Fruit fly (Drosophila melanogaster) whole organism, prepupa: ENCODE measurements around the gene CG13716.

Experiments
- Blimp-1 ChIP-seq: fragments of 200-800 bp; sonication (Bioruptor generic); optimal IDR thresholded peaks from 3 replicates; lab custom pipeline; 2017; ENCODE audit warnings: missing biosample characterization, missing genetic modification characterization, mild to moderate bottlenecking, moderate library complexity, missing genetic modification reagents
- CG11294 ChIP-seq: fragments of 200-800 bp; sonication (Bioruptor generic); IDR thresholded peaks from 2 replicates; pipeline ENCODE4 v1.3.6; 2022; ENCODE audit warnings: missing biosample characterization, missing genetic modification characterization
- CG11762 ChIP-seq: fragments of 200-800 bp; sonication (Bioruptor generic); optimal IDR thresholded peaks from 3 replicates; lab custom pipeline; 2016; ENCODE audit warnings: missing biosample characterization, missing genetic modification characterization; ENCODE audit not compliant: insufficient read depth
- CG15336 ChIP-seq: fragments of 200-800 bp; sonication (Bioruptor generic); IDR thresholded peaks from 2 replicates; pipeline ENCODE4 v1.3.6; 2022; ENCODE audit warnings: missing biosample characterization, missing genetic modification characterization
- CG1621 ChIP-seq: fragments of 200-800 bp; sonication (Bioruptor generic); optimal IDR thresholded peaks from 3 replicates; lab custom pipeline; 2018; ENCODE audit warnings: missing biosample characterization, mild to moderate bottlenecking, missing genetic modification characterization
- CG16779 ChIP-seq: fragments of 200-800 bp; sonication (Bioruptor generic); optimal IDR thresholded peaks from 3 replicates; lab custom pipeline; 2017; ENCODE audit warnings: missing biosample characterization, mild to moderate bottlenecking, missing genetic modification characterization
- CG3032 ChIP-seq: fragments of 200-800 bp; optimal IDR thresholded peaks from 2 replicates; lab custom pipeline; 2019; ENCODE audit warnings: missing biosample characterization, mild to moderate bottlenecking, missing genetic modification characterization, moderate library complexity
- CG31627 ChIP-seq: fragments of 200-800 bp; sonication (Bioruptor generic); optimal IDR thresholded peaks from 3 replicates; lab custom pipeline; 2016; ENCODE audit warnings: missing biosample characterization, missing genetic modification characterization
- CG32006 ChIP-seq: fragments of 200-800 bp; sonication (Bioruptor generic); optimal IDR thresholded peaks from 3 replicates; lab custom pipeline; 2017; ENCODE audit warnings: missing biosample characterization, mild to moderate bottlenecking, missing genetic modification characterization
- CG34406 ChIP-seq: fragments of 200-800 bp; sonication (Bioruptor generic); optimal IDR thresholded peaks from 3 replicates; lab custom pipeline; 2016; ENCODE audit warnings: missing biosample characterization, missing genetic modification characterization
- CG3919 ChIP-seq: fragments of 200-800 bp; sonication (Bioruptor generic); optimal IDR thresholded peaks from 3 replicates; lab custom pipeline; 2016; ENCODE audit warnings: missing biosample characterization, missing genetic modification characterization
- CG6276 ChIP-seq: fragments of 200-800 bp; sonication (Bioruptor generic); optimal IDR thresholded peaks from 2 replicates; lab custom pipeline; 2017; ENCODE audit warnings: missing biosample characterization, mild to moderate bottlenecking, missing genetic modification characterization
- CG6792 ChIP-seq: fragments of 200-800 bp; sonication (Bioruptor generic); optimal IDR thresholded peaks from 3 replicates; lab custom pipeline; 2016; ENCODE audit warnings: missing biosample characterization, missing genetic modification characterization
- CG6808 ChIP-seq: fragments of 200-800 bp; sonication (Bioruptor generic); optimal IDR thresholded peaks from 3 replicates; lab custom pipeline; 2017; ENCODE audit warnings: missing biosample characterization, missing genetic modification characterization, mild to moderate bottlenecking, moderate library complexity, missing genetic modification reagents
- CG7368 ChIP-seq: fragments of 200-800 bp; sonication (Bioruptor generic); optimal IDR thresholded peaks from 3 replicates; lab custom pipeline; 2016; ENCODE audit warnings: missing biosample characterization, missing genetic modification characterization
- CG8119 ChIP-seq: fragments of 200-800 bp; sonication (Bioruptor generic); IDR thresholded peaks from 3 replicates; pipeline ENCODE4 v1.3.6; 2022; ENCODE audit warnings: missing biosample characterization, missing genetic modification characterization
- CG8319 ChIP-seq: fragments of 200-800 bp; sonication (Bioruptor generic); optimal IDR thresholded peaks from 3 replicates; lab custom pipeline; 2016; ENCODE audit warnings: missing biosample characterization, missing genetic modification characterization
- CG8632 ChIP-seq: fragments of 200-800 bp; sonication (Bioruptor generic); optimal IDR thresholded peaks from 3 replicates; lab custom pipeline; 2016; ENCODE audit warnings: missing biosample characterization, missing genetic modification characterization
- CG9139 ChIP-seq: fragments of 200-800 bp; sonication (Bioruptor generic); optimal IDR thresholded peaks from 3 replicates; lab custom pipeline; 2017; ENCODE audit warnings: missing biosample characterization, mild to moderate bottlenecking, missing genetic modification characterization
- Eip75B ChIP-seq: fragments of 200-800 bp; sonication (Bioruptor generic); optimal IDR thresholded peaks from 3 replicates; lab custom pipeline; 2016; ENCODE audit warnings: missing biosample characterization, missing genetic modification characterization
- Eip78C ChIP-seq: fragments of 200-800 bp; sonication (Bioruptor generic); peaks from one replicate; lab custom pipeline; 2016; ENCODE audit warnings: missing biosample characterization, missing genetic modification characterization
- Eip93F ChIP-seq: fragments of 200-800 bp; sonication (Bioruptor generic); optimal IDR thresholded peaks from 2 replicates; lab custom pipeline; 2016; ENCODE audit warnings: missing biosample characterization, mild to moderate bottlenecking, missing genetic modification characterization
- Gug ChIP-seq: fragments of 200-800 bp; sonication (Bioruptor generic); IDR thresholded peaks from 2 replicates; pipeline ENCODE4 v1.3.6; 2022; ENCODE audit warnings: missing biosample characterization, missing genetic modification characterization
- Hr38 ChIP-seq: sonication (Bioruptor generic); optimal IDR thresholded peaks from 2 replicates; lab custom pipeline; 2016; ENCODE audit warnings: missing biosample characterization, missing genetic modification characterization
- Lpt ChIP-seq: fragments of 200-800 bp; sonication (Bioruptor generic); optimal IDR thresholded peaks from 3 replicates; lab custom pipeline; 2016; ENCODE audit warnings: missing biosample characterization, missing genetic modification characterization
- Met ChIP-seq: fragments of 200-800 bp; sonication (Bioruptor generic); optimal IDR thresholded peaks from 3 replicates; lab custom pipeline; 2016; ENCODE audit warnings: missing biosample characterization, missing genetic modification characterization
- Smox ChIP-seq: fragments of 200-800 bp; sonication (Bioruptor generic); optimal IDR thresholded peaks from 3 replicates; lab custom pipeline; 2016; ENCODE audit warnings: missing biosample characterization, missing genetic modification characterization
- Sox102F ChIP-seq: fragments of 200-800 bp; sonication (Bioruptor generic); optimal IDR thresholded peaks from 2 replicates; lab custom pipeline; 2016; ENCODE audit warnings: missing biosample characterization, mild to moderate bottlenecking, missing genetic modification characterization
- Sox14 ChIP-seq: fragments of 200-800 bp; sonication (Bioruptor generic); optimal IDR thresholded peaks from 3 replicates; lab custom pipeline; 2016; ENCODE audit warnings: missing biosample characterization, missing genetic modification characterization
- Sox15 ChIP-seq: fragments of 200-800 bp; sonication (Bioruptor generic); optimal IDR thresholded peaks from 3 replicates; lab custom pipeline; 2016; ENCODE audit warnings: missing biosample characterization, missing genetic modification characterization
- achi ChIP-seq: fragments of 200-800 bp; sonication (Bioruptor generic); optimal IDR thresholded peaks from 3 replicates; lab custom pipeline; 2016; ENCODE audit warnings: missing biosample characterization, missing genetic modification characterization
- acj6 ChIP-seq: fragments of 200-800 bp; sonication (Bioruptor generic); optimal IDR thresholded peaks from 3 replicates; lab custom pipeline; 2016; ENCODE audit warnings: missing biosample characterization, missing genetic modification characterization
- dsx ChIP-seq: fragments of 200-800 bp; optimal IDR thresholded peaks from 3 replicates; lab custom pipeline; 2019; ENCODE audit warnings: missing biosample characterization, mild to moderate bottlenecking, missing genetic modification characterization, moderate library complexity; ENCODE audit not compliant: poor library complexity, severe bottlenecking
- eg ChIP-seq: fragments of 200-800 bp; sonication (Bioruptor generic); IDR thresholded peaks from 3 replicates; pipeline ENCODE4 v1.3.6; 2022; ENCODE audit warnings: missing biosample characterization, missing genetic modification characterization
- esn ChIP-seq: fragments of 200-800 bp; sonication (Bioruptor generic); optimal IDR thresholded peaks from 2 replicates; lab custom pipeline; 2016; ENCODE audit warnings: missing biosample characterization, mild to moderate bottlenecking, missing genetic modification characterization, moderate library complexity
- fkh ChIP-seq: fragments of 200-800 bp; sonication (Bioruptor generic); optimal IDR thresholded peaks from 3 replicates; lab custom pipeline; 2017; ENCODE audit warnings: missing biosample characterization, mild to moderate bottlenecking, missing genetic modification characterization, moderate library complexity
- pdm3 ChIP-seq: fragments of 200-800 bp; sonication (Bioruptor generic); optimal IDR thresholded peaks from 3 replicates; lab custom pipeline; 2016; ENCODE audit warnings: missing biosample characterization, missing genetic modification characterization
- spab ChIP-seq: fragments of 200-800 bp; sonication (Bioruptor generic); optimal IDR thresholded peaks from 2 replicates; lab custom pipeline; 2017; ENCODE audit warnings: missing biosample characterization, mild to moderate bottlenecking, missing genetic modification characterization, missing genetic modification reagents
- ss ChIP-seq, 2 experiments: fragments of 200-800 bp; sonication (Bioruptor generic); optimal IDR thresholded peaks; 2 replicates in 1 of 2; 3 replicates in 1 of 2; lab custom pipeline; 2017 to 2018; ENCODE audit warnings: mild to moderate bottlenecking in 2 of 2, missing biosample characterization in 2 of 2, missing genetic modification characterization in 2 of 2, moderate library complexity in 1 of 2
- svp ChIP-seq: fragments of 200-800 bp; sonication (Bioruptor generic); peaks from one replicate; lab custom pipeline; 2016; ENCODE audit warnings: missing biosample characterization, missing genetic modification characterization
- topi ChIP-seq: fragments of 200-800 bp; sonication (Bioruptor generic); optimal IDR thresholded peaks from 3 replicates; lab custom pipeline; 2016; ENCODE audit warnings: missing biosample characterization, missing genetic modification characterization
- vri ChIP-seq: fragments of 200-800 bp; sonication (Bioruptor generic); optimal IDR thresholded peaks from 3 replicates; lab custom pipeline; 2016; ENCODE audit warnings: missing biosample characterization, mild to moderate bottlenecking, missing genetic modification characterization

The CG13716 gene

DNA sequence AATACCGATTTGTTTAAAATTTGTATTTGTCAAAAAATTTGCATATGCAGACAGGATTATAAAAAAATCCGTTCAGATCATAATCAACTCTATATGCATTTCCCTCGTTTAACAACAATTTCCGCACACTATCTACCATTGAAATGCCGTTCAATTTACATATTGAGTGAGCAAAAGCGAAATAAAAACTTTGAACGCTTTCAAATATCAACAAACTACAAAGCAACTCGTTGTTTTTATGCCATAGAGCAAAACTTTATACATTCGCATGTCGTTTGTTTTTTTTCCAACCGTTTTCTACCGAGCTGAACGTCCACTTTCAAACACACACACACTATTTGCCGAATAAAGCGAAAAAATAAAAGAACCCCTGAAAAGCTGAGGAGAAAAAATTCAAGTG lies 13.4 kb upstream of the CG13716 start, which contains the start of gene TTLL1B:
TSS of gene TTLL1B (plus strand) at position 301 of the 400 bp plus-strand sequence.
- TF ChIP-seq CG31627 (no peak), svp (GFP tag; lab: Kevin White, UChicago) (no peak), CG1621 (tag; lab: Kevin White, UChicago) (no peak), CG6792 (no peak), CG11762 (GFP tag; lab: Kevin White, UChicago) (no peak), CG3919 (no peak), topi (GFP tag; lab: Kevin White, UChicago) (no peak), CG8632 (GFP tag; lab: Kevin White, UChicago) (no peak), spab (GFP tag; lab: Kevin White, UChicago) (no peak), CG3032 (tag; lab: Kevin White, UChicago) (no peak), Eip78C (no peak), CG8119 (GFP tag; lab: Robert Waterston, UW) (no peak), CG16779 (tag; lab: Kevin White, UChicago) (no peak), CG32006 (GFP tag; lab: Kevin White, UChicago) (no peak), Sox15 (no peak), Sox14 (GFP tag; lab: Kevin White, UChicago) (no peak), pdm3 (GFP tag; lab: Kevin White, UChicago) (no peak)

DNA sequence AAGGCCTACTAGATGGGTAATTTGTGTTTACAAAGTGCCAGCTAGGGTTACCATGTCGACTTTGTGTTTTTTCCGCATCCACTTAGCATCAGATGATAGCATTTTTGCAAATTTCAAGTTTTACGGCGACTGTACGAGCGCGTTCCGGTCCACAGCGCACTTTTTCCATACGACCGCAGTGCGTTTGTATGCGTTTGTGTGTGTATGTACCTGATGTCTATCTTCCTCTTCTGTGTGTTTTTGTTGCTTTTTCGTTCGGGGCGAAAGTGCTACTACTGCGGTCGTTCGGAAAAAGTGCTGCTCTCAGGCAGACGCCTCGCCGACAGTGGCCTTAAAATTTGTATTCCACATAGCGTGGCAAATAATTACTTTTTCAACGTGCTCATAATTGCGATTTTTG lies 7.6 kb downstream of the CG13716 start:
- TF ChIP-seq CG6808 (GFP tag; lab: Kevin White, UChicago) (peak; percentile 4), CG15336 (GFP tag; lab: Robert Waterston, UW) (peak; percentile 46; the same call in 1 of the 2 replicates), Blimp-1 (GFP tag; lab: Kevin White, UChicago) (peak; percentile 90), CG3032 (tag; lab: Kevin White, UChicago) (no peak), Hr38 (GFP tag; lab: Kevin White, UChicago) (no peak), CG11294 (GFP tag; lab: Robert Waterston, UW) (no peak), svp (GFP tag; lab: Kevin White, UChicago) (peak; percentile 49), dsx (GFP tag; lab: Kevin White, UChicago) (peak; percentile 8), acj6 (GFP tag; lab: Kevin White, UChicago) (no peak), achi (GFP tag; lab: Kevin White, UChicago) (no peak), CG8319 (no peak), Sox14 (GFP tag; lab: Kevin White, UChicago) (no peak), ss (GFP tag; optimal IDR thresholded peaks at IDR 0.05; lab: Kevin White, UChicago) (peak; percentile 3 to 16), eg (GFP tag; lab: Robert Waterston, UW) (0 out of 3 replicates have a peak, but pooled peaks have one; percentile 6)

dm6 chr3L:4626434-4626833 lies 8.2 kb downstream of the CG13716 start, which contains the start of gene HDAC1:
Gene HDAC1, plus strand, starts transcription at chr3L:4626734.
- TF ChIP-seq esn (GFP tag; lab: Kevin White, UChicago) (no peak), achi (GFP tag; lab: Kevin White, UChicago) (no peak), Smox (GFP tag; lab: Kevin White, UChicago) (no peak), fkh (no peak), svp (GFP tag; lab: Kevin White, UChicago) (no peak), Eip78C (no peak), spab (GFP tag; lab: Kevin White, UChicago) (no peak), Eip93F (GFP tag; lab: Kevin White, UChicago) (no peak)

DNA sequence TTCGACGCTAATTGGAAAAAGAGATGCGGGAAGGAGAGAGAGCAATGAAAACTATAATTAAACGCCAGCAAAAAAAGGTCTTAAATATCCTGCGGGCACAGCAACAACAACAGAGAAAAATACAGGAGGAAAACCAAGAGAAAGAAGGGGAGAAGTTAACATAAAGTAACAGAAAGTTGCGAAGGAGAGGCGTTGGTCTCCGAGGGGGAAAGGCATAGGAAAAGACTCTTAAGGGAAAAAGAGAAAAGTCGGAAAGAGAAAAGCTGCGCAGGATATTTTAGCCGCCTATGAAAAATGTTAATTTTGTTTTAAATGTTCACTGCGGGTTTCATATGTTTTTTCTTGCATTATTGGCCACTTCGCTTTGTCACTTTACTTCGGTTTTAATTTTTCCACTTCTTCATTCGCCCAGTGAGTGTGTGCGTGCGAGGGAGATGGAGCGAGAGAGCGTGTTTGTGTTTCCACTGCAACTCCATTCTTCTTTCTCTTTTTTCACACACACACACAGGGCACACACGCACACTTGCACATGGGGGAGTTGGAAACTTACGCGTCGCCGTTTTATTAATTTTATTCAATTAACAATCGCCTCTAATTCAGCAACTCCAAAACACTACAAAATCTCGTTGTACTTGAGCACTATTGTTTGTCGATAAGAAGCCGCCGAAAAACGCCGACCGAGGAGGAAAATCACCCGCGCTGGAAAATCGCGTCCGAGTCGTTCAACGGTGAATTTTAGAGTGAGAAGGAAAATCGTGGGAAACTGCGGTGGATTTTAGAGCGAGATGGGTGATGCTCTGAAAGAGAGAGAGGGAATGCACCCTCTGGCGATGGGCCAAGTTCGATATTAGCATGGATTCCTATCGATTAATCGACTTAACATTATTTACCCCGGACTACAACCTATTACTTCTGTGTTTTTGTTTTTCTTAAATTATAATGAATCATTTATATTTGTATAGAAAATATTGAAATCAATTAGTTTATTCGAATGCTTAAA lies 8.9 kb downstream of the CG13716 start, which contains the start of gene Src64B:
TSS of gene Src64B (minus strand) at position 810 of the 1,000 bp plus-strand sequence.
- TF ChIP-seq CG3032 (tag; lab: Kevin White, UChicago) (no peak), fkh (peak; percentile 57), vri (GFP tag; lab: Kevin White, UChicago) (peak; percentile 21), CG9139 (GFP tag; lab: Kevin White, UChicago) (peak; percentile 32), CG7368 (GFP tag; lab: Kevin White, UChicago) (no peak), Smox (GFP tag; lab: Kevin White, UChicago) (peak; percentile 7), Eip93F (GFP tag; lab: Kevin White, UChicago) (no peak), CG15336 (GFP tag; lab: Robert Waterston, UW) (peak; percentile 58; the same call in 1 of the 2 replicates), Sox102F (peak; percentile 53), Eip78C (peak; percentile 73), Sox14 (GFP tag; lab: Kevin White, UChicago) (peak; percentile 55), Met (GFP tag; lab: Kevin White, UChicago) (peak; percentile 50), Lpt (GFP tag; lab: Kevin White, UChicago) (peak; percentile 61), CG34406 (GFP tag; lab: Kevin White, UChicago) (peak; percentile 51), CG3919 (peak; percentile 39), CG6276 (peak; percentile 40), Gug (no peak), pdm3 (GFP tag; lab: Kevin White, UChicago) (peak; percentile 11), Eip75B (GFP tag; lab: Kevin White, UChicago) (peak; percentile 51)
